Worm (Caenorhabditis elegans): Measurements from ENCODE around the gene C46H3.1.

The C46H3.1 gene

DNA sequence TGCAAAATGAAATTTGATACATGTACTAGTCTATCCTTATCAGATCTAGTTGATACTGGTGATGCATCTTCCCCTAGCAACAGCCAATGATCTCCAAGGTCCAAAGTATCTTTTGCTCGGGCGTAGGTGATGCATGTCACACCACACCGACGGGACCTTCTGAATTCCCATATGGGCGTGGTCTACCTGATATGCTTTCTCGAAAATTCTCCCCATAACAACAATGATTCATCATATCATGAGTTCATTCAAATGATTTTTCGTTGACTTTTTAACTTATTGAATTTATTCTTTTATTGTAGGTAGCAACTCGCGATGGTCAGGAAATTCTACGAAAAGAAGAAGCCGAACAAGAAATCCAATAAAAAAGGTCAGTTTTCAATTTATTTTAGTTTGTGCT is at the start of gene C46H3.1:
Gene C46H3.1, plus strand, starts transcription at position 301 of the 400 bp plus-strand sequence.
- TF ChIP-seq snpc-4 (tag; optimal IDR thresholded peaks at IDR 0.05) (no peak), fkh-10 (GFP tag; optimal IDR thresholded peaks at IDR 0.05) (peak; percentile 36)

ce11 chrX:1162019-1162418 is 47.2 kb upstream of the C46H3.1 start, which contains the start of gene tmc-1:
TSS of gene tmc-1 (plus strand) at chrX:1162207.
- TF ChIP-seq pax-3 (tag; optimal IDR thresholded peaks at IDR 0.05) (no peak), lin-14 (GFP tag; optimal IDR thresholded peaks at IDR 0.05) (peak; percentile 19)

- TF ChIP-seq ama-1 (optimal IDR thresholded peaks at IDR 0.05) (no peak), isw-1 (GFP tag; IDR thresholded peaks at IDR 0.05) (no peak), mdl-1 (tag; optimal IDR thresholded peaks at IDR 0.05) (no peak), snpc-4 (tag; optimal IDR thresholded peaks at IDR 0.05) (no peak), nhr-71 (tag; optimal IDR thresholded peaks at IDR 0.05) (no peak), lin-14 (GFP tag; optimal IDR thresholded peaks at IDR 0.05) (peak; percentile 24), rnt-1 (tag; optimal IDR thresholded peaks at IDR 0.05) (peak; percentile 46), lsy-2 (tag; optimal IDR thresholded peaks at IDR 0.05) (no peak), nhr-85 (tag) (no peak), nhr-84 (tag; optimal IDR thresholded peaks at IDR 0.05) (no peak), sptf-1 (tag; optimal IDR thresholded peaks at IDR 0.05) (no peak), ztf-11 (tag; optimal IDR thresholded peaks at IDR 0.05) (no peak), tlp-1 (tag; optimal IDR thresholded peaks at IDR 0.05) (no peak), dpl-1 (GFP tag; optimal IDR thresholded peaks at IDR 0.05) (no peak), egl-27 (tag; optimal IDR thresholded peaks at IDR 0.05) (no peak), ets-5 (GFP tag; IDR thresholded peaks at IDR 0.05) (no peak)
Observed at ce11 chrX:1167234-1167633, 42.0 kb upstream of the C46H3.1 start.

ce11 chrX:1171617-1172016 is 37.6 kb upstream of the C46H3.1 start:
- no peak for TF ChIP-seq unc-98 (GFP tag; IDR thresholded peaks at IDR 0.05)
- TF ChIP-seq nhr-19 (GFP tag; conservative IDR thresholded peaks at IDR 0.05), result no peak
- TF ChIP-seq lin-13 (GFP tag; optimal IDR thresholded peaks at IDR 0.05), result no peak
- TF ChIP-seq sup-37 (GFP tag; optimal IDR thresholded peaks at IDR 0.05), result no peak
- TF ChIP-seq ceh-90 (tag; optimal IDR thresholded peaks at IDR 0.05), result no peak
- no peak for TF ChIP-seq ceh-63 (GFP tag; optimal IDR thresholded peaks at IDR 0.05)
- no peak for TF ChIP-seq lir-3 (tag; optimal IDR thresholded peaks at IDR 0.05; ENCODE audit: poor library complexity)
- TF ChIP-seq mep-1 (tag; optimal IDR thresholded peaks at IDR 0.05), result no peak
- TF ChIP-seq mdl-1 (tag; optimal IDR thresholded peaks at IDR 0.05), result no peak
- no peak for TF ChIP-seq ets-5 (GFP tag; IDR thresholded peaks at IDR 0.05)
- no peak for TF ChIP-seq nhr-11 (tag; optimal IDR thresholded peaks at IDR 0.05)
- TF ChIP-seq nhr-71 (tag; optimal IDR thresholded peaks at IDR 0.05), result no peak
- no peak for TF ChIP-seq aha-1 (tag; optimal IDR thresholded peaks at IDR 0.05)
- no peak for TF ChIP-seq zag-1 (tag; optimal IDR thresholded peaks at IDR 0.05)
- no peak for TF ChIP-seq nhr-28 (tag; optimal IDR thresholded peaks at IDR 0.05)

- TF ChIP-seq nhr-71 (tag; optimal IDR thresholded peaks at IDR 0.05), result no peak
- TF ChIP-seq grh-1 (GFP tag; IDR thresholded peaks at IDR 0.05), result no peak
- no peak for TF ChIP-seq efl-3 (GFP tag; optimal IDR thresholded peaks at IDR 0.05)
- TF ChIP-seq mep-1 (tag; optimal IDR thresholded peaks at IDR 0.05), result no peak
- TF ChIP-seq mab-9 (GFP tag; IDR thresholded peaks at IDR 0.05), result no peak
- no peak for TF ChIP-seq tlp-1 (tag; optimal IDR thresholded peaks at IDR 0.05)
- TF ChIP-seq ztf-4 (tag; optimal IDR thresholded peaks at IDR 0.05), result no peak
- no peak for TF ChIP-seq elt-2 (tag; optimal IDR thresholded peaks at IDR 0.05)
- no peak for TF ChIP-seq ces-1 (GFP tag; optimal IDR thresholded peaks at IDR 0.05)
- TF ChIP-seq elt-3 (tag; optimal IDR thresholded peaks at IDR 0.05), result no peak
- no peak for TF ChIP-seq ceh-90 (tag; optimal IDR thresholded peaks at IDR 0.05)
- no peak for TF ChIP-seq nhr-85 (tag)
- no peak for TF ChIP-seq isw-1 (GFP tag; IDR thresholded peaks at IDR 0.05)
- no peak for TF ChIP-seq jun-1 (tag; optimal IDR thresholded peaks at IDR 0.05)
Observed at ce11 chrX:1172024-1172423, 37.2 kb upstream of the C46H3.1 start.

Measured in whole organism, L1 larva.